Worm (Caenorhabditis elegans) whole organism, L2 larva: ENCODE data around the gene Y62E10A.24.

Experiments used
- ZK546.5 ChIP-seq: sonication (generic microtip); optimal IDR thresholded peaks from 2 replicates; lab custom pipeline; 2017; ENCODE audit warnings: missing biosample characterization, missing genetic modification characterization
- nhr-10 ChIP-seq: sonication (generic microtip); optimal IDR thresholded peaks from 2 replicates; lab custom pipeline; 2017; ENCODE audit warnings: missing biosample characterization, missing genetic modification characterization
- nhr-12 ChIP-seq: fragments of 150-350 bp; optimal IDR thresholded peaks from 2 replicates; lab custom pipeline; 2014; ENCODE audit warnings: missing biosample characterization, missing genetic modification characterization
- nhr-21 ChIP-seq: fragments of 150-350 bp; optimal IDR thresholded peaks from 2 replicates; lab custom pipeline; 2014; ENCODE audit warnings: missing biosample characterization, missing genetic modification characterization
- nhr-6 ChIP-seq: fragments of 150-350 bp; optimal IDR thresholded peaks from 2 replicates; lab custom pipeline; 2014; ENCODE audit warnings: missing biosample characterization, missing genetic modification characterization
- sma-3 ChIP-seq: sonication (generic microtip); optimal IDR thresholded peaks from 2 replicates; lab custom pipeline; 2016; ENCODE audit warnings: missing genetic modification reagents, missing genetic modification characterization, missing compliant biosample characterization
- snpc-4 ChIP-seq: fragments of 150-350 bp; optimal IDR thresholded peaks from 2 replicates; lab custom pipeline; 2014; ENCODE audit warnings: missing biosample characterization, missing genetic modification characterization
- unc-62 ChIP-seq: fragments of 150-350 bp; optimal IDR thresholded peaks from 2 replicates; lab custom pipeline; 2014; ENCODE audit warnings: missing biosample characterization, missing genetic modification reagents, missing genetic modification characterization
- zag-1 ChIP-seq: fragments of 150-350 bp; optimal IDR thresholded peaks from 2 replicates; lab custom pipeline; 2014; ENCODE audit warnings: missing biosample characterization, missing genetic modification characterization

ce11 chrIV:13381823-13382222 lies 11.3 kb downstream of the Y62E10A.24 start, which contains the start of gene emc-3:
- TF ChIP-seq snpc-4 (tag; lab: Kevin White, UChicago) (no peak), unc-62 (GFP tag; lab: Kevin White, UChicago) (no peak), sma-3 (GFP tag; lab: Kevin White, UChicago) (no peak), zag-1 (tag; lab: Kevin White, UChicago) (no peak), nhr-6 (no peak), nhr-10 (no peak), ZK546.5 (tag; lab: Kevin White, UChicago) (no peak), nhr-21 (tag; lab: Kevin White, UChicago) (no peak), nhr-12 (tag; lab: Kevin White, UChicago) (no peak)
